Worm (Caenorhabditis elegans): ENCODE results near the gene F17H10.2.

F17H10.2 gene

ce11 chrX:13121104-13121503 is 7.5 kb downstream of the F17H10.2 start:
- TF ChIP-seq mdl-1 (tag; optimal IDR thresholded peaks at IDR 0.05) (peak in 1 of 2 experiments; percentile 65), nhr-85 (tag) (peak; percentile 79), elt-2 (tag; optimal IDR thresholded peaks at IDR 0.05) (peak; percentile 25), nhr-11 (tag; optimal IDR thresholded peaks at IDR 0.05) (no peak), lin-15B (tag; optimal IDR thresholded peaks at IDR 0.05) (no peak), ceh-8 (GFP tag; optimal IDR thresholded peaks at IDR 0.05) (peak; percentile 34), grh-1 (GFP tag; IDR thresholded peaks at IDR 0.05) (peak; percentile 72), C16A3.4 (tag; optimal IDR thresholded peaks at IDR 0.05) (peak; percentile 58), sptf-1 (tag; optimal IDR thresholded peaks at IDR 0.05) (no peak), zip-4 (GFP tag; optimal IDR thresholded peaks at IDR 0.05) (peak; percentile 47), egl-13 (tag; optimal IDR thresholded peaks at IDR 0.05) (peak; percentile 52), blmp-1 (tag; optimal IDR thresholded peaks at IDR 0.05) (peak; percentile 22), fkh-4 (tag; optimal IDR thresholded peaks at IDR 0.05; ENCODE audit: borderline replicate concordance) (no peak), ama-1 (optimal IDR thresholded peaks at IDR 0.05) (no peak), pax-3 (tag; optimal IDR thresholded peaks at IDR 0.05) (peak; percentile 64), lin-35 (GFP tag; optimal IDR thresholded peaks at IDR 0.05) (peak; percentile 32 to 71), lsy-2 (tag; optimal IDR thresholded peaks at IDR 0.05) (peak; percentile 25 to 52), skn-1 (tag; optimal IDR thresholded peaks at IDR 0.05) (peak; percentile 64), snpc-4 (tag; optimal IDR thresholded peaks at IDR 0.05) (peak; percentile 14), tlp-1 (tag; optimal IDR thresholded peaks at IDR 0.05) (no peak), hlh-17 (GFP tag; optimal IDR thresholded peaks at IDR 0.05; ENCODE audit: borderline replicate concordance) (no peak), sox-4 (tag; optimal IDR thresholded peaks at IDR 0.05) (peak; percentile 36), rnt-1 (tag; optimal IDR thresholded peaks at IDR 0.05) (peak; percentile 77), fos-1 (tag; optimal IDR thresholded peaks at IDR 0.05) (no peak), unc-130 (tag; optimal IDR thresholded peaks at IDR 0.05) (peak; percentile 61), lir-3 (tag; optimal IDR thresholded peaks at IDR 0.05; ENCODE audit: poor library complexity) (peak; percentile 30), mep-1 (tag; optimal IDR thresholded peaks at IDR 0.05) (peak; percentile 64), mef-2 (tag; optimal IDR thresholded peaks at IDR 0.05) (no peak), nhr-12 (tag; optimal IDR thresholded peaks at IDR 0.05) (no peak), efl-3 (GFP tag; optimal IDR thresholded peaks at IDR 0.05) (no peak), ztf-11 (tag; optimal IDR thresholded peaks at IDR 0.05) (peak in 1 of 2 experiments; percentile 66), nhr-19 (GFP tag; conservative IDR thresholded peaks at IDR 0.05) (peak; percentile 85), jun-1 (tag; optimal IDR thresholded peaks at IDR 0.05) (peak; percentile 64), lin-13 (GFP tag; optimal IDR thresholded peaks at IDR 0.05) (peak; percentile 64), ets-5 (GFP tag; IDR thresholded peaks at IDR 0.05) (no peak), aly-2 (tag; optimal IDR thresholded peaks at IDR 0.05) (no peak), Y116A8C.19 (tag; optimal IDR thresholded peaks at IDR 0.05; ENCODE audit: borderline replicate concordance) (no peak), nhr-28 (tag; optimal IDR thresholded peaks at IDR 0.05) (no peak), nhr-20 (tag; optimal IDR thresholded peaks at IDR 0.05) (peak; percentile 83), efl-1 (optimal IDR thresholded peaks at IDR 0.05) (peak in 1 of 2 experiments; percentile 1), efl-1 (GFP tag; optimal IDR thresholded peaks at IDR 0.05 in 1 of 2) (peak in 1 of 2 experiments; percentile 93), ztf-4 (tag; optimal IDR thresholded peaks at IDR 0.05) (no peak), C04F5.9 (tag; optimal IDR thresholded peaks at IDR 0.05) (no peak), lin-14 (GFP tag; optimal IDR thresholded peaks at IDR 0.05) (peak; percentile 82), ceh-88 (GFP tag; IDR thresholded peaks at IDR 0.05) (peak; percentile 60), xbp-1 (tag; optimal IDR thresholded peaks at IDR 0.05) (peak; percentile 72), snu-23 (GFP tag; optimal IDR thresholded peaks at IDR 0.05) (peak; percentile 69), isw-1 (GFP tag; IDR thresholded peaks at IDR 0.05) (peak; percentile 17; the same call in 1 of the 2 replicates), unc-62 (GFP tag; optimal IDR thresholded peaks at IDR 0.05) (no peak), dsc-1 (tag; optimal IDR thresholded peaks at IDR 0.05) (peak; percentile 76), fkh-10 (GFP tag; optimal IDR thresholded peaks at IDR 0.05) (peak; percentile 68), sup-37 (GFP tag; optimal IDR thresholded peaks at IDR 0.05) (peak; percentile 25), alr-1 (tag; optimal IDR thresholded peaks at IDR 0.05; ENCODE audit: borderline replicate concordance) (no peak), ceh-63 (GFP tag; optimal IDR thresholded peaks at IDR 0.05) (no peak)
